Worm (Caenorhabditis elegans) whole organism, mixed stage, embryonic: ENCODE results near the gene str-77.

Experiments
- lsy-2 ChIP-seq: fragments of 150-350 bp; optimal IDR thresholded peaks from 2 replicates; lab custom pipeline; 2014; ENCODE audit warnings: missing biosample characterization, missing genetic modification characterization
- mep-1 ChIP-seq: fragments of 150-350 bp; optimal IDR thresholded peaks from 2 replicates; lab custom pipeline; 2017; ENCODE audit warnings: missing biosample characterization, missing genetic modification reagents, missing genetic modification characterization, inconsistent platforms
- nhr-12 ChIP-seq: fragments of 150-350 bp; optimal IDR thresholded peaks from 2 replicates; lab custom pipeline; 2014; ENCODE audit warnings: missing biosample characterization, missing genetic modification characterization
- nhr-237 ChIP-seq: fragments of 150-350 bp; optimal IDR thresholded peaks from 2 replicates; lab custom pipeline; 2014; ENCODE audit warnings: missing biosample characterization, missing genetic modification characterization
- nhr-28 ChIP-seq: fragments of 150-350 bp; optimal IDR thresholded peaks from 2 replicates; lab custom pipeline; 2014; ENCODE audit warnings: missing biosample characterization, missing genetic modification characterization
- pha-4 ChIP-seq: fragments of 150-350 bp; optimal IDR thresholded peaks from 2 replicates; lab custom pipeline; 2018; ENCODE audit warnings: missing biosample characterization, missing genetic modification reagents, missing genetic modification characterization
- snpc-4 ChIP-seq: fragments of 150-350 bp; optimal IDR thresholded peaks from 2 replicates; lab custom pipeline; 2014; ENCODE audit warnings: missing biosample characterization, missing genetic modification characterization
- unc-62 ChIP-seq: fragments of 150-350 bp; optimal IDR thresholded peaks from 2 replicates; lab custom pipeline; 2014; ENCODE audit warnings: missing biosample characterization, missing genetic modification reagents, missing genetic modification characterization
- ztf-11 ChIP-seq: fragments of 150-350 bp; optimal IDR thresholded peaks from 2 replicates; lab custom pipeline; 2014; ENCODE audit warnings: missing biosample characterization, missing genetic modification characterization

DNA sequence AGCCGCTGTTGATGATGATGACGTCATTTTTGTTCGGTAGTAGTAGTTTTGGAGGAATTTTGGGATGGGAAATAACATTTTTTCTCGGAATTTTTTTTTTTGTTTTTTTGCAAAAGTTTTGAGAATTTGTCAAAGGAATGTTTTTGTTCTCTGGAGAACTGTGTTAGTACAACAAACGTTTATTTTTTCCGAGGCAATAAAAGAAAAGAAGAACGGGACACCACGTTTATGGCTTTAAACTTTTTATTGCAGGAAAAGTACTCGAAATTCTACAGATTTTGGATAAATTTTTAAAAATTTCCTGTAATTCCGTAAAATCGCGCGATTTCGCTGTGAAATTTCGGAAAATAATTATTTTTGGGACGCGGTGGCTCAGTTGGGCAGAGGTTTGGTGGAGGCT lies 27.8 kb upstream of the str-77 start, which contains the start of gene F59A1.13:
- TF ChIP-seq nhr-28 (tag; lab: Kevin White, UChicago) (no peak), nhr-12 (tag; lab: Kevin White, UChicago) (no peak), nhr-237 (tag; lab: Kevin White, UChicago) (no peak), pha-4 (tag; lab: Kevin White, UChicago) (no peak), lsy-2 (tag; lab: Kevin White, UChicago) (no peak), snpc-4 (tag; lab: Kevin White, UChicago) (no peak), ztf-11 (tag; lab: Kevin White, UChicago) (no peak), mep-1 (tag; lab: Kevin White, UChicago) (no peak), unc-62 (GFP tag; lab: Kevin White, UChicago) (no peak)
